Worm (Caenorhabditis elegans): ENCODE measurements around the gene cal-4.

cal-4 gene

ce11 chrIV:10521106-10521505, at the start of gene cal-4:
TSS of gene cal-4 (plus strand) at chrIV:10521406.
- TF ChIP-seq ceh-9 (tag; optimal IDR thresholded peaks at IDR 0.05) (no peak), aly-2 (tag; optimal IDR thresholded peaks at IDR 0.05) (no peak), elt-1 (tag; optimal IDR thresholded peaks at IDR 0.05) (no peak), skn-1 (tag; optimal IDR thresholded peaks at IDR 0.05) (no peak), nhr-67 (tag; optimal IDR thresholded peaks at IDR 0.05) (no peak), pha-4 (tag; optimal IDR thresholded peaks at IDR 0.05) (no peak), nhr-76 (tag; optimal IDR thresholded peaks at IDR 0.05) (no peak), ztf-4 (tag; optimal IDR thresholded peaks at IDR 0.05) (no peak), daf-12 (tag; optimal IDR thresholded peaks at IDR 0.05) (no peak), ama-1 (optimal IDR thresholded peaks at IDR 0.05) (no peak), egl-27 (tag; optimal IDR thresholded peaks at IDR 0.05) (no peak), ZK546.5 (tag; optimal IDR thresholded peaks at IDR 0.05) (no peak)

ce11 chrIV:10472478-10472877, 48.7 kb upstream of the cal-4 start, which contains the start of gene bgnt-1.1:
TSS of gene bgnt-1.1 (plus strand) at chrIV:10472778.
- TF ChIP-seq ztf-11 (tag; optimal IDR thresholded peaks at IDR 0.05) (no peak), snpc-4 (tag; optimal IDR thresholded peaks at IDR 0.05) (no peak), lin-15B (tag; optimal IDR thresholded peaks at IDR 0.05) (no peak)

ce11 chrIV:10475234-10475633, 46.0 kb upstream of the cal-4 start:
- TF ChIP-seq ZK546.5 (tag; optimal IDR thresholded peaks at IDR 0.05) (no peak), R02D3.7 (tag; optimal IDR thresholded peaks at IDR 0.05) (no peak), elt-3 (tag; optimal IDR thresholded peaks at IDR 0.05) (no peak), nhr-11 (tag; optimal IDR thresholded peaks at IDR 0.05) (no peak), pha-4 (tag; optimal IDR thresholded peaks at IDR 0.05) (no peak), egl-5 (tag; optimal IDR thresholded peaks at IDR 0.05) (no peak), aly-2 (tag; optimal IDR thresholded peaks at IDR 0.05) (no peak), elt-2 (tag; optimal IDR thresholded peaks at IDR 0.05) (no peak), mml-1 (tag; optimal IDR thresholded peaks at IDR 0.05) (no peak), nhr-12 (tag; optimal IDR thresholded peaks at IDR 0.05) (no peak), lsy-12 (tag; optimal IDR thresholded peaks at IDR 0.05) (no peak), elt-1 (tag; optimal IDR thresholded peaks at IDR 0.05) (no peak), ceh-16 (tag; optimal IDR thresholded peaks at IDR 0.05) (no peak)

ce11 chrIV:10481695-10482094, 39.5 kb upstream of the cal-4 start, which contains the start of gene egl-21:
TSS of gene egl-21 (minus strand) at chrIV:10481844.
- TF ChIP-seq fkh-10 (GFP tag; optimal IDR thresholded peaks at IDR 0.05) (peak; percentile 76), nhr-25 (tag; optimal IDR thresholded peaks at IDR 0.05) (no peak), daf-12 (tag; optimal IDR thresholded peaks at IDR 0.05) (no peak), hmg-11 (tag; optimal IDR thresholded peaks at IDR 0.05) (peak; percentile 48), ztf-11 (tag; optimal IDR thresholded peaks at IDR 0.05) (no peak), elt-1 (tag; optimal IDR thresholded peaks at IDR 0.05) (no peak), mdl-1 (tag; optimal IDR thresholded peaks at IDR 0.05) (peak; percentile 28), nhr-77 (tag; optimal IDR thresholded peaks at IDR 0.05) (no peak), lsy-12 (tag; optimal IDR thresholded peaks at IDR 0.05) (peak; percentile 41), ama-1 (optimal IDR thresholded peaks at IDR 0.05) (peak; percentile 24), nhr-67 (tag; optimal IDR thresholded peaks at IDR 0.05) (no peak), pha-4 (tag; optimal IDR thresholded peaks at IDR 0.05) (no peak), nfya-1 (tag; optimal IDR thresholded peaks at IDR 0.05; ENCODE audit: insufficient read depth) (peak; percentile 81), egl-27 (tag; optimal IDR thresholded peaks at IDR 0.05) (no peak), ceh-28 (tag; optimal IDR thresholded peaks at IDR 0.05) (peak; percentile 71), ztf-4 (tag; optimal IDR thresholded peaks at IDR 0.05) (no peak), nhr-12 (tag; optimal IDR thresholded peaks at IDR 0.05) (no peak), elt-2 (tag; optimal IDR thresholded peaks at IDR 0.05) (no peak), ceh-16 (tag; optimal IDR thresholded peaks at IDR 0.05) (no peak), lin-39 (tag; optimal IDR thresholded peaks at IDR 0.05) (peak; percentile 72), nhr-237 (tag; optimal IDR thresholded peaks at IDR 0.05) (no peak), zag-1 (tag; optimal IDR thresholded peaks at IDR 0.05) (no peak), tbx-2 (tag; optimal IDR thresholded peaks at IDR 0.05) (peak; percentile 17), pqm-1 (tag; optimal IDR thresholded peaks at IDR 0.05) (no peak), snpc-4 (tag; optimal IDR thresholded peaks at IDR 0.05) (no peak), nhr-28 (tag; optimal IDR thresholded peaks at IDR 0.05) (no peak), egl-5 (tag; optimal IDR thresholded peaks at IDR 0.05) (no peak), lin-15B (tag; optimal IDR thresholded peaks at IDR 0.05) (peak; percentile 53), nhr-23 (tag; optimal IDR thresholded peaks at IDR 0.05) (no peak), nhr-76 (tag; optimal IDR thresholded peaks at IDR 0.05) (no peak), R02D3.7 (tag; optimal IDR thresholded peaks at IDR 0.05) (no peak), nhr-11 (tag; optimal IDR thresholded peaks at IDR 0.05) (peak; percentile 66), aly-2 (tag; optimal IDR thresholded peaks at IDR 0.05) (no peak), skn-1 (tag; optimal IDR thresholded peaks at IDR 0.05) (no peak), ceh-9 (tag; optimal IDR thresholded peaks at IDR 0.05) (no peak), unc-62 (GFP tag; optimal IDR thresholded peaks at IDR 0.05) (no peak), fos-1 (tag; optimal IDR thresholded peaks at IDR 0.05) (no peak), fkh-2 (tag; optimal IDR thresholded peaks at IDR 0.05) (no peak), unc-39 (tag; optimal IDR thresholded peaks at IDR 0.05) (no peak), ZK546.5 (tag; optimal IDR thresholded peaks at IDR 0.05) (no peak), nhr-43 (tag; optimal IDR thresholded peaks at IDR 0.05; ENCODE audit: poor library complexity, severe bottlenecking) (no peak), jun-1 (tag; optimal IDR thresholded peaks at IDR 0.05) (no peak), ceh-82 (tag; optimal IDR thresholded peaks at IDR 0.05) (no peak), elt-3 (tag; optimal IDR thresholded peaks at IDR 0.05) (no peak)

Measured in whole organism, L3 larva.